Worm (Caenorhabditis elegans): ENCODE results near the gene F17E9.3.

The F17E9.3 gene

DNA sequence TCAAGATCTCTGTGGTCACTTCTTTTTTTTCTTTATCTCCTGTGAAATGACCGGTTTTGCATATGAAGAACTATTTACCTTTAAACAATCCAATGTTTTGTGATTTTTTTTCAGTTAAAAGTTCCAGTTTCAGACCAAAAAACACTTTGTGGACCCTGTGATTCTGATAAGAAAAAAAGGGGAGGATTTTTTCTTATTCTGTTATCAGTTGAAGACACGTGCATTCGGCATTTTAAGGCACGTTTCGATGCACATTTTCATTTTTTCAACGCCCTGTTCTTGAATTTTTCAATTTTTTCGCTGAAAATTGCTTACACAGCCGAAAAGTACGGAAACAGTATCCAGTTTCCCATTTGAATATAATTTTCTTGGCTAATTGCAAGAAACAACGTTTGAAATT, 11.6 kb downstream of the F17E9.3 start, which contains the start of gene aagr-1 (continued):
- no peak for TF ChIP-seq nhr-11 (tag; optimal IDR thresholded peaks at IDR 0.05)
- no peak for TF ChIP-seq ceh-82 (tag; optimal IDR thresholded peaks at IDR 0.05)
- TF ChIP-seq Y5F2A.4 (GFP tag; optimal IDR thresholded peaks at IDR 0.05), result no peak
- no peak for TF ChIP-seq egl-43 (GFP tag; IDR thresholded peaks at IDR 0.05)
- no peak for TF ChIP-seq dmd-9 (GFP tag; IDR thresholded peaks at IDR 0.05)
- peak; percentile 13 for TF ChIP-seq mxl-3 (GFP tag; optimal IDR thresholded peaks at IDR 0.05)
- TF ChIP-seq tag-97 (GFP tag; IDR thresholded peaks at IDR 0.05), result no peak
- no peak for TF ChIP-seq unc-39 (tag; optimal IDR thresholded peaks at IDR 0.05)
- no peak for TF ChIP-seq zag-1 (tag; optimal IDR thresholded peaks at IDR 0.05)
- no peak for TF ChIP-seq nhr-102 (tag; optimal IDR thresholded peaks at IDR 0.05)
- TF ChIP-seq Y105C5A.15 (GFP tag; IDR thresholded peaks at IDR 0.05), result no peak
- no peak for TF ChIP-seq tra-1 (GFP tag; IDR thresholded peaks at IDR 0.05)
- TF ChIP-seq lsy-2 (tag; optimal IDR thresholded peaks at IDR 0.05), result no peak
- TF ChIP-seq lin-29 (GFP tag; IDR thresholded peaks at IDR 0.05), result no peak
- TF ChIP-seq daf-12 (tag; optimal IDR thresholded peaks at IDR 0.05), result no peak
- TF ChIP-seq madf-9 (GFP tag; conservative IDR thresholded peaks at IDR 0.05), result no peak

DNA sequence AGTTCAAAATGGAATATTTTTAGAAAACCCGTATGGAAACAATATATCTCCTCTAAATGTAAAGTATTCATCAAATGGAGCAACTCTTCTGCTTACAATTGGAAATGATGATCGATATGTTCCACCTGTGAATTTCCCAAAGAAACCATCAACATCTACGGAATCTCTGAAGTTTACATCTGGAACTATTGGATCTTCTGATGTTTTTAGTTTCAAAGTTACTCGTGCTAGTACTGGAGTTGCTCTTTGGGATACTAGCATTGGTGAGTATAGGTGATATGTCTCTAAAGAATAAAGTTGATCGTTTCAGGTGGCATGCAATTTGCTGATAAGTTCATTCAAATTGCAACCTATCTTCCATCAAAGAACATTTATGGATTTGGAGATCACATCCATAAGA, 13.2 kb downstream of the F17E9.3 start:
- TF ChIP-seq daf-19 (GFP tag; conservative IDR thresholded peaks at IDR 0.05) (no peak), aha-1 (tag) (peak; percentile 93)

ce11 chrIV:8369135-8369534, 14.5 kb downstream of the F17E9.3 start, which contains the start of gene D2096.6:
TSS of gene D2096.6 (minus strand) at chrIV:8369235.
- TF ChIP-seq ctbp-1 (GFP tag; IDR thresholded peaks at IDR 0.05) (no peak), ceh-62 (tag; optimal IDR thresholded peaks at IDR 0.05) (no peak), nhr-11 (tag; optimal IDR thresholded peaks at IDR 0.05) (no peak), dmd-8 (GFP tag; IDR thresholded peaks at IDR 0.05) (no peak), Y5F2A.4 (GFP tag; optimal IDR thresholded peaks at IDR 0.05) (no peak)

- TF ChIP-seq daf-8 (GFP tag; IDR thresholded peaks at IDR 0.05) (no peak), egl-43 (GFP tag; IDR thresholded peaks at IDR 0.05) (peak; percentile 84), unc-130 (GFP tag; optimal IDR thresholded peaks at IDR 0.05) (peak; percentile 71), zip-11 (GFP tag; IDR thresholded peaks at IDR 0.05) (peak; percentile 54; the same call in 1 of the 2 replicates), ztf-11 (tag; optimal IDR thresholded peaks at IDR 0.05) (no peak), mep-1 (tag; optimal IDR thresholded peaks at IDR 0.05) (peak; percentile 87), cey-2 (tag; optimal IDR thresholded peaks at IDR 0.05; ENCODE audit: borderline replicate concordance, insufficient read depth) (no peak), zip-2 (tag; optimal IDR thresholded peaks at IDR 0.05) (peak; percentile 13), nhr-102 (tag; optimal IDR thresholded peaks at IDR 0.05) (peak; percentile 61), egl-27 (tag; optimal IDR thresholded peaks at IDR 0.05) (no peak), nhr-6 (tag; optimal IDR thresholded peaks at IDR 0.05) (peak; percentile 14), aha-1 (tag) (peak; percentile 96), spr-1 (tag; optimal IDR thresholded peaks at IDR 0.05) (peak; percentile 32), nhr-11 (tag; optimal IDR thresholded peaks at IDR 0.05) (peak; percentile 57), ces-1 (GFP tag; optimal IDR thresholded peaks at IDR 0.05) (no peak), fos-1 (tag; optimal IDR thresholded peaks at IDR 0.05) (no peak), lin-1 (GFP tag; IDR thresholded peaks at IDR 0.05) (0 out of 2 replicates have a peak, but pooled peaks have one; percentile 49), dve-1 (tag; optimal IDR thresholded peaks at IDR 0.05; ENCODE audit: insufficient read depth) (peak; percentile 76), unc-62 (GFP tag; optimal IDR thresholded peaks at IDR 0.05 in 1 of 2) (no peak), unc-62 (tag; optimal IDR thresholded peaks at IDR 0.05) (no peak), daf-16 (GFP tag; optimal IDR thresholded peaks at IDR 0.05) (peak; percentile 42 to 88), daf-16 (tag; optimal IDR thresholded peaks at IDR 0.05) (peak; percentile 85), vab-7 (GFP tag; IDR thresholded peaks at IDR 0.05) (peak; percentile 74), fkh-10 (GFP tag; optimal IDR thresholded peaks at IDR 0.05) (no peak), zfp-2 (tag; optimal IDR thresholded peaks at IDR 0.05) (peak; percentile 21), ceh-44 (GFP tag; IDR thresholded peaks at IDR 0.05) (0 out of 2 replicates have a peak, but pooled peaks have one; percentile 47), jun-1 (tag; optimal IDR thresholded peaks at IDR 0.05) (peak; percentile 50), nhr-42 (GFP tag; IDR thresholded peaks at IDR 0.05) (peak; percentile 76), lim-7 (GFP tag; IDR thresholded peaks at IDR 0.05) (peak; percentile 76), ama-1 (optimal IDR thresholded peaks at IDR 0.05) (peak; percentile 60), hif-1 (tag; optimal IDR thresholded peaks at IDR 0.05) (peak in 1 of 2 experiments; percentile 62)
Measured at ce11 chrIV:8375381-8375780, 20.7 kb downstream of the F17E9.3 start.
